Worm (Caenorhabditis elegans) whole organism, mixed stage, embryonic: Measurements from ENCODE around the gene H42K12.3.

Source experiments
- M03D4.4 ChIP-seq: sonication (generic microtip); optimal IDR thresholded peaks from 2 replicates; lab custom pipeline; 2017; ENCODE audit warnings: mild to moderate bottlenecking, missing genetic modification characterization, missing compliant biosample characterization
- bed-3 ChIP-seq: fragments of 200-800 bp; sonication (Bioruptor generic); optimal IDR thresholded peaks from 3 replicates; lab custom pipeline; 2018; ENCODE audit warnings: mild to moderate bottlenecking, missing genetic modification characterization, moderate library complexity, missing compliant biosample characterization
- blmp-1 ChIP-seq: fragments of 150-350 bp; optimal IDR thresholded peaks from 2 replicates; lab custom pipeline; 2014; ENCODE audit warnings: missing biosample characterization, missing genetic modification characterization
- ceh-39 ChIP-seq: fragments of 150-350 bp; optimal IDR thresholded peaks from 2 replicates; lab custom pipeline; 2014; ENCODE audit warnings: missing biosample characterization, missing genetic modification characterization
- ceh-43 ChIP-seq: fragments of 200-800 bp; sonication (Bioruptor generic); optimal IDR thresholded peaks from 2 replicates; lab custom pipeline; 2018; ENCODE audit warnings: mild to moderate bottlenecking, missing genetic modification characterization, moderate library complexity, missing compliant biosample characterization
- ceh-83 ChIP-seq: fragments of 200-800 bp; sonication (Bioruptor generic); optimal IDR thresholded peaks from 2 replicates; lab custom pipeline; 2018; ENCODE audit warnings: mild to moderate bottlenecking, missing genetic modification characterization, missing compliant biosample characterization
- ces-1 ChIP-seq: fragments of 150-350 bp; optimal IDR thresholded peaks from 2 replicates; lab custom pipeline; 2014; ENCODE audit warnings: missing biosample characterization, missing genetic modification reagents, missing genetic modification characterization
- cnd-1 ChIP-seq: fragments of 200-800 bp; sonication (Bioruptor generic); optimal IDR thresholded peaks from 2 replicates; lab custom pipeline; 2018; ENCODE audit warnings: mild to moderate bottlenecking, missing genetic modification characterization, missing compliant biosample characterization
- drap-1 ChIP-seq: fragments of 200-800 bp; sonication (Bioruptor generic); optimal IDR thresholded peaks from 3 replicates; lab custom pipeline; 2018; ENCODE audit warnings: mild to moderate bottlenecking, missing genetic modification characterization, missing compliant biosample characterization
- elt-1 ChIP-seq: sonication (generic microtip); optimal IDR thresholded peaks from 2 replicates; lab custom pipeline; 2017; ENCODE audit warnings: missing genetic modification characterization, mild to moderate bottlenecking, missing compliant biosample characterization, antibody characterized with exemption, moderate library complexity, borderline replicate concordance; ENCODE audit not compliant: insufficient read depth
- flh-1 ChIP-seq: fragments of 200-800 bp; sonication (Bioruptor generic); optimal IDR thresholded peaks from 2 replicates; lab custom pipeline; 2018; ENCODE audit warnings: mild to moderate bottlenecking, missing genetic modification characterization, moderate library complexity, missing compliant biosample characterization
- ham-2 ChIP-seq: fragments of 200-800 bp; sonication (Bioruptor generic); optimal IDR thresholded peaks from 2 replicates; lab custom pipeline; 2018; ENCODE audit warnings: mild to moderate bottlenecking, missing genetic modification characterization, missing compliant biosample characterization
- hlh-1 ChIP-seq: fragments of 150-350 bp; optimal IDR thresholded peaks from 2 replicates; lab custom pipeline; 2014; ENCODE audit warnings: missing biosample characterization, missing genetic modification reagents, missing genetic modification characterization
- lin-13 ChIP-seq: fragments of 150-350 bp; optimal IDR thresholded peaks from 2 replicates; lab custom pipeline; 2014; ENCODE audit warnings: missing biosample characterization, missing genetic modification characterization
- lin-32 ChIP-seq: fragments of 200-800 bp; sonication (Bioruptor generic); optimal IDR thresholded peaks from 2 replicates; lab custom pipeline; 2018; ENCODE audit warnings: mild to moderate bottlenecking, missing genetic modification characterization, missing compliant biosample characterization
- lsy-2 ChIP-seq: fragments of 150-350 bp; optimal IDR thresholded peaks from 2 replicates; lab custom pipeline; 2014; ENCODE audit warnings: missing biosample characterization, missing genetic modification characterization
- mab-5 ChIP-seq: fragments of 150-350 bp; optimal IDR thresholded peaks from 2 replicates; lab custom pipeline; 2014; ENCODE audit warnings: missing biosample characterization, missing genetic modification characterization
- mep-1 ChIP-seq: fragments of 150-350 bp; optimal IDR thresholded peaks from 2 replicates; lab custom pipeline; 2017; ENCODE audit warnings: missing biosample characterization, missing genetic modification reagents, missing genetic modification characterization, inconsistent platforms
- mls-2 ChIP-seq: sonication (generic microtip); optimal IDR thresholded peaks from 2 replicates; lab custom pipeline; 2016; ENCODE audit warnings: mild to moderate bottlenecking, missing genetic modification characterization, moderate library complexity, missing compliant biosample characterization
- nhr-12 ChIP-seq: fragments of 150-350 bp; optimal IDR thresholded peaks from 2 replicates; lab custom pipeline; 2014; ENCODE audit warnings: missing biosample characterization, missing genetic modification characterization
- nhr-2 ChIP-seq: fragments of 150-350 bp; optimal IDR thresholded peaks from 2 replicates; lab custom pipeline; 2014; ENCODE audit warnings: missing biosample characterization, missing genetic modification characterization
- nhr-237 ChIP-seq: fragments of 150-350 bp; optimal IDR thresholded peaks from 2 replicates; lab custom pipeline; 2014; ENCODE audit warnings: missing biosample characterization, missing genetic modification characterization
- nhr-28 ChIP-seq: fragments of 150-350 bp; optimal IDR thresholded peaks from 2 replicates; lab custom pipeline; 2014; ENCODE audit warnings: missing biosample characterization, missing genetic modification characterization
- pha-4 ChIP-seq: fragments of 150-350 bp; optimal IDR thresholded peaks from 2 replicates; lab custom pipeline; 2018; ENCODE audit warnings: missing biosample characterization, missing genetic modification reagents, missing genetic modification characterization
- sem-2 ChIP-seq: fragments of 200-800 bp; sonication (Bioruptor generic); optimal IDR thresholded peaks from 2 replicates; lab custom pipeline; 2018; ENCODE audit warnings: mild to moderate bottlenecking, missing genetic modification characterization, missing compliant biosample characterization
- snpc-4 ChIP-seq: fragments of 150-350 bp; optimal IDR thresholded peaks from 2 replicates; lab custom pipeline; 2014; ENCODE audit warnings: missing biosample characterization, missing genetic modification characterization
- sptf-1 ChIP-seq: sonication (generic microtip); optimal IDR thresholded peaks from 2 replicates; lab custom pipeline; 2017; ENCODE audit warnings: mild to moderate bottlenecking, missing genetic modification characterization, moderate library complexity, missing compliant biosample characterization
- tbx-8 ChIP-seq: fragments of 200-800 bp; sonication (Bioruptor generic); optimal IDR thresholded peaks from 2 replicates; lab custom pipeline; 2018; ENCODE audit warnings: mild to moderate bottlenecking, missing genetic modification characterization, moderate library complexity, missing compliant biosample characterization
- unc-120 ChIP-seq: sonication (generic microtip); optimal IDR thresholded peaks from 2 replicates; lab custom pipeline; 2017; ENCODE audit warnings: missing genetic modification characterization, missing compliant biosample characterization; ENCODE audit not compliant: poor library complexity, severe bottlenecking
- unc-39 ChIP-seq: fragments of 150-350 bp; optimal IDR thresholded peaks from 2 replicates; lab custom pipeline; 2014; ENCODE audit warnings: missing biosample characterization, missing genetic modification characterization
- unc-62 ChIP-seq: fragments of 150-350 bp; optimal IDR thresholded peaks from 2 replicates; lab custom pipeline; 2014; ENCODE audit warnings: missing biosample characterization, missing genetic modification reagents, missing genetic modification characterization

Gene H42K12.3

DNA sequence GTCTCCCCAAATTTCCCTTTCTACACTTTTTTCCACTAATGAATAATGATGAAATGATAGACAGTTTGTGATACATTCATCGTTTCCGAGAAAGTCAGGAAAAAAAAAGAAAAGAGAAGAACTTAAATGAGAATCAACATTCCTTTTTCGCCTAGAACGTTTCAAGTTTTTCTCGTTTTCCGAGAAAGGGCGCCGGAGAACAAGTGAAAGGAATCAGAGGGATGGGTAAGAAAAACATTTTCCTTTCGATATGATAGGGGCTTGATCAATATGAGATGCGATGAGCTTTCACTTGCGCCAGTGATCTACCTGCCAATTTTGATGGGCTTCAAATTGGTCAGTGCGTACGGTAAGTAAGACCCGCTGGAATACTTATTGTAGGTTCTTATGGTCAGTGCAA, 1.7 kb upstream of the H42K12.3 start:
- no peak for TF ChIP-seq cnd-1 (tag; lab: Kevin White, UChicago)
- TF ChIP-seq blmp-1 (tag; lab: Kevin White, UChicago), result peak; percentile 68

DNA sequence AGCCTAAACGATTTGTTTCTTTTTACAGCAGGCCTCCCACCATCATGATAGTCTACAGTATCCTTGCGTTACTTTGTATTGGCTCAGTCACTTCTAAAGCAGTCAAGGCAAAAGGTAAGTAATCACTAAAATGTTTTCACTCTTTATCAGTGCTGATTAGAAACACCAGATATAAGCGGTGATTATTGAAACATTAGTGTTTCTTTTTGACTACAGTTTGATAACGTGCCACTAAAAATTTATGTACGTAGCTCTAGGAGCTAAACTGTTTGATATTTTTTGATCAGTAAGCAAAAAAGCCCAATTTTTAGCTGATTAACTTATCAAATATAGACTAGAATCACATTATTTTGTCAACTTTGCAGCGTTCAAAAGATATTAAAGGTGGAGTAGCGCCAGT, 386 bp downstream of the H42K12.3 start:
- TF ChIP-seq unc-120 (tag; lab: Kevin White, UChicago) (no peak), snpc-4 (tag; lab: Kevin White, UChicago) (no peak), bed-3 (GFP tag; lab: Kevin White, UChicago) (no peak), lin-13 (tag; lab: Kevin White, UChicago) (no peak), hlh-1 (tag; lab: Kevin White, UChicago) (no peak), flh-1 (no peak), M03D4.4 (tag; lab: Kevin White, UChicago) (no peak), ces-1 (GFP tag; lab: Kevin White, UChicago) (no peak), sem-2 (GFP tag; lab: Kevin White, UChicago) (no peak), nhr-237 (no peak), elt-1 (tag; lab: Kevin White, UChicago) (no peak), nhr-2 (tag; lab: Kevin White, UChicago) (no peak), ceh-43 (no peak), nhr-28 (tag; lab: Kevin White, UChicago) (no peak)

DNA sequence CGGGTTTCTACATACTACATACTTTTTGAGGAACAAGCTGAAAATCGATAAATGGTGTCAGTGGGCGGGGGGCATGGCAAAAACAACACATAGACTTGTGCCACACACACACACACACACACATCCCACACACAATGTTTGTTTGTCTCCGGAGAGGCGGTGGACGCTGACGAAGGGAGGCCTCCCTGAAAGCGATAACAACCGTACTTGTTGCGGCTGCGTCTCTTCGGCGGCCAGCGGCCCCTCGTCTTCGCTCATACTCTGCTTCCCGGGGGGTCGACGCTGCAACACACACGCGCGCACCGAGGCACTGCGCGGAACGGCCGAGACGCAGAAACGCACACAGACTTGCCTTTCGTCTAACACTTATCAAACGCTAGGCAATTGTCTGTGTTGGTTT, 8.5 kb downstream of the H42K12.3 start:
- TF ChIP-seq blmp-1 (tag; lab: Kevin White, UChicago), result no peak
- peak; percentile 19 for TF ChIP-seq ces-1 (GFP tag; lab: Kevin White, UChicago)
- TF ChIP-seq drap-1 (GFP tag; lab: Kevin White, UChicago), result peak; percentile 51
- peak; percentile 34 for TF ChIP-seq sptf-1 (tag; lab: Kevin White, UChicago)
- no peak for TF ChIP-seq elt-1 (tag; lab: Kevin White, UChicago)
- TF ChIP-seq sem-2 (GFP tag; lab: Kevin White, UChicago), result peak; percentile 30
- peak; percentile 72 for TF ChIP-seq pha-4
- no peak for TF ChIP-seq lin-32 (GFP tag; lab: Kevin White, UChicago)
- TF ChIP-seq M03D4.4 (tag; lab: Kevin White, UChicago), result peak; percentile 42
- TF ChIP-seq ham-2 (GFP tag; lab: Kevin White, UChicago), result peak; percentile 87
- TF ChIP-seq mls-2 (tag; lab: Kevin White, UChicago), result peak; percentile 62
- TF ChIP-seq cnd-1 (tag; lab: Kevin White, UChicago), result peak; percentile 8

DNA sequence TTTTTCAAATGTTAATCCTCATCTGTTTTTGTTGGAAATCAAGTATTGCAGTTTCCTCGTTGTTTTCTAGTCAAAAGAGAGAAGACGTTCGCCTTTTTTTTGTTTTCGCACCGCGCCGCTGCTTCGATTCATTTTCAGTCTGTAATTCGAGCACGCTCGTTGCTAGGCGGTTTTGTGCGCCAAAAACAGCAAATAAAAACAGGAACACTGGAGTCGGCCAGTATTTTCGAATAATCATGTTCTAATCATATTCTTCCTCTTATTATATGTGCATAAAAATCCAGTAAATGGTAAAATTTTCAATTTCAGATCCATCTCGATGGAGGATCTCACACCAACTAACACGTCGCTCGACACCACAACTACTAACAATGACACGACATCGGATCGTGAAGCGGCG, 9.9 kb downstream of the H42K12.3 start, which contains the start of gene pdk-1:
TSS of gene pdk-1 (plus strand) at position 301 of the 400 bp plus-strand sequence.
- no peak for TF ChIP-seq sptf-1 (tag; lab: Kevin White, UChicago)
- TF ChIP-seq drap-1 (GFP tag; lab: Kevin White, UChicago), result no peak
- no peak for TF ChIP-seq snpc-4 (tag; lab: Kevin White, UChicago)
- TF ChIP-seq tbx-8 (GFP tag; lab: Kevin White, UChicago), result no peak
- no peak for TF ChIP-seq ceh-43
- TF ChIP-seq lin-13 (tag; lab: Kevin White, UChicago), result no peak
- no peak for TF ChIP-seq pha-4
- TF ChIP-seq nhr-28 (tag; lab: Kevin White, UChicago), result no peak

DNA sequence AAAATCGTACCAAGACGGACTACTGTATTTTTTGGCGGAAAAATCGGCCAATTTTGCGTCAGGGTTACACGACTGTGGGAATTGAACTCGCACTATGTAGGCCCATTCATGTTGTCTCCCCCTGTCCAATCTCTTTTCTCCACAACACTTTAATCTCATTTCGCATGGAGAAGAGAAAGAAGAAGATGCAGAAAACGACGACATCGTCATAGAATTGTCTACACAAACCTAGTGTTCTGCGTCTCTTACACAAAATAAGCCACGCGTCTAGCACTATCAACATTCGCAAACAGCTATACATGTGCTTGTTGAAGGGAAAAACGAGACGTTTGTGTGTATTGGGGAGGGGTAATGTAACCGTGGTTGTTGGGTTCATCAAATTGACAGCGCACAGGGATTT, 11.8 kb downstream of the H42K12.3 start:
- TF ChIP-seq cnd-1 (tag; lab: Kevin White, UChicago) (no peak), nhr-12 (tag; lab: Kevin White, UChicago) (no peak), M03D4.4 (tag; lab: Kevin White, UChicago) (no peak), unc-120 (tag; lab: Kevin White, UChicago) (no peak), blmp-1 (tag; lab: Kevin White, UChicago) (no peak), hlh-1 (tag; lab: Kevin White, UChicago) (no peak), tbx-8 (GFP tag; lab: Kevin White, UChicago) (no peak), snpc-4 (tag; lab: Kevin White, UChicago) (no peak), lsy-2 (tag; lab: Kevin White, UChicago) (peak; percentile 25), ceh-39 (tag; lab: Kevin White, UChicago) (no peak), drap-1 (GFP tag; lab: Kevin White, UChicago) (peak; percentile 46), unc-39 (no peak), mls-2 (tag; lab: Kevin White, UChicago) (peak; percentile 8), flh-1 (no peak), ham-2 (GFP tag; lab: Kevin White, UChicago) (peak; percentile 53), unc-62 (GFP tag; lab: Kevin White, UChicago) (peak; percentile 10), pha-4 (no peak), mep-1 (tag; lab: Kevin White, UChicago) (peak; percentile 84), nhr-237 (peak; percentile 91), mab-5 (tag; lab: Kevin White, UChicago) (peak; percentile 29), ceh-83 (GFP tag; lab: Kevin White, UChicago) (no peak), ces-1 (GFP tag; lab: Kevin White, UChicago) (peak; percentile 99), lin-13 (tag; lab: Kevin White, UChicago) (no peak), sptf-1 (tag; lab: Kevin White, UChicago) (peak; percentile 47)
